Worm (Caenorhabditis elegans): ENCODE measurements around the gene C49A9.1.

DNA sequence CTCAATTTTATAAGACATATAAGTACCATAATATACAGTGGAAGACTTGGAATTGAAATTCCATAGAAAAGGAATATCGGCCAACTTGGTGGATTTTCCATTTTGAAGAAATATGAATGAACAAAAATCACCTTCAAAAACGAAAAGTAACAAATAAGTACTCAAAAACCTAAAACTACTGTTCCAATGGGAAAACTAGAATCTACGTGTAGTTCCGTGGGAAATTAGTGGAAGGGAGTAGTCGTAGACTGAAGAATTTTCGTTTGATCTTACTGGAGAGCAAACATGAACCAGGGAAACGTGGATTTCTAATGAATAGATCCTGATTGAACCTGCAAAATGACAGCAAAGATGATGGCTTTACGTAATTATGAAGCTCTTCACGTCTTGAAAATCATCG, 43.9 kb downstream of the C49A9.1 start, which contains the start of gene srv-31:
- TF ChIP-seq dao-5 (tag; optimal IDR thresholded peaks at IDR 0.05) (no peak), W03F9.2 (tag; optimal IDR thresholded peaks at IDR 0.05) (no peak)
